Worm (Caenorhabditis elegans) whole organism, young adult: ENCODE results near the gene cox-6A.
A peak's percentile ranks its signal among the peaks of the same experiment; 100 is the strongest.

Source experiments
- ceh-79 ChIP-seq: sonication (generic microtip); optimal IDR thresholded peaks from 2 replicates; lab custom pipeline; 2017; ENCODE audit warnings: mild to moderate bottlenecking, missing genetic modification characterization, missing compliant biosample characterization
- him-1 ChIP-seq: sonication (generic microtip); optimal IDR thresholded peaks from 2 replicates; lab custom pipeline; 2016; ENCODE audit warnings: missing genotype, missing genetic modification reagents, missing genetic modification characterization, missing compliant biosample characterization

Gene cox-6A

DNA sequence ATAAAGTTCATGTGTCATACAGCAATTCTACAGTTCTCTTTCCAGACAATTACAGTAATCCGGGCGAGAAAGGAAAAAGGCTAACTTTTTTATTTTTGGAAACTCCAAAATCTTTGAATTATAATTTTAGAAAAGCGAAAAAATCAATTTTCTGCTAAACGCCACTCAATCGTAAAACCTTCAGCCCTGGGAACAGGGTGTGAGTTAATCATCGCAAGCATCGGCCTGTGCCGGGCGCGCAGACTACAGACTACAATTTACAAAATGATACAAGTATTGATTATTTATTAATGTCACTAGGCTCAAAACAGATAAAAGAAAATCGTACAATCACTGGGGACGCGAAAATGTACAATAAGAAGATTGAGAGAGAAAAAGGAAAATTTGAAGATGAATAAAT, 49.1 kb downstream of the cox-6A start:
- TF ChIP-seq him-1 (tag; lab: Kevin White, UChicago) (peak; percentile 91), ceh-79 (tag; lab: Kevin White, UChicago) (no peak)
- TF ChIP-seq, all 124 proteins: peak for 1
